Worm (Caenorhabditis elegans): ENCODE results near the gene ZK546.2.

Gene ZK546.2

ce11 chrII:4934954-4935353 lies 10.9 kb upstream of the ZK546.2 start, which contains the start of gene gst-30:
TSS of gene gst-30 (minus strand) at chrII:4935054.
- TF ChIP-seq pros-1 (tag; optimal IDR thresholded peaks at IDR 0.05) (no peak), nhr-232 (tag; optimal IDR thresholded peaks at IDR 0.05) (no peak), unc-42 (tag; optimal IDR thresholded peaks at IDR 0.05) (no peak), ttx-3 (tag; optimal IDR thresholded peaks at IDR 0.05) (no peak), lim-6 (tag; optimal IDR thresholded peaks at IDR 0.05) (no peak), ceh-19 (GFP tag; optimal IDR thresholded peaks at IDR 0.05) (no peak), fkh-6 (tag; optimal IDR thresholded peaks at IDR 0.05) (no peak), tbx-2 (tag; optimal IDR thresholded peaks at IDR 0.05) (no peak), unc-86 (tag; optimal IDR thresholded peaks at IDR 0.05) (no peak), ceh-6 (GFP tag; optimal IDR thresholded peaks at IDR 0.05) (no peak), ahr-1 (tag; optimal IDR thresholded peaks at IDR 0.05) (no peak), odd-2 (tag; optimal IDR thresholded peaks at IDR 0.05) (no peak), zip-5 (tag; optimal IDR thresholded peaks at IDR 0.05) (no peak), madf-2 (tag; optimal IDR thresholded peaks at IDR 0.05) (no peak), hlh-13 (GFP tag; optimal IDR thresholded peaks at IDR 0.05) (no peak), dve-1 (tag; optimal IDR thresholded peaks at IDR 0.05) (no peak), Y22D7AL.16 (tag; optimal IDR thresholded peaks at IDR 0.05) (no peak)

ce11 chrII:4935518-4935917 lies 10.3 kb upstream of the ZK546.2 start, which contains the start of gene ZK546.5:
TSS of gene ZK546.5 (plus strand) at chrII:4935818.
- TF ChIP-seq ceh-48 (tag; optimal IDR thresholded peaks at IDR 0.05) (peak; percentile 25), ama-1 (optimal IDR thresholded peaks at IDR 0.05) (no peak), unc-42 (tag; optimal IDR thresholded peaks at IDR 0.05) (peak; percentile 60)

ce11 chrII:4937743-4938142 lies 8.1 kb upstream of the ZK546.2 start, which contains the start of gene ZK546.4:
TSS of gene ZK546.4 (plus strand) at chrII:4938043.
- no peak for TF ChIP-seq fax-1 (tag; optimal IDR thresholded peaks at IDR 0.05)
- TF ChIP-seq elt-4 (tag; optimal IDR thresholded peaks at IDR 0.05), result no peak
- no peak for TF ChIP-seq ceh-19 (GFP tag; optimal IDR thresholded peaks at IDR 0.05)
- no peak for TF ChIP-seq ahr-1 (tag; optimal IDR thresholded peaks at IDR 0.05)
- no peak for TF ChIP-seq C08G9.2 (tag; optimal IDR thresholded peaks at IDR 0.05)
- no peak for TF ChIP-seq Y22D7AL.16 (tag; optimal IDR thresholded peaks at IDR 0.05)

- TF ChIP-seq ahr-1 (tag; optimal IDR thresholded peaks at IDR 0.05) (no peak), nhr-232 (tag; optimal IDR thresholded peaks at IDR 0.05) (no peak), che-1 (tag; optimal IDR thresholded peaks at IDR 0.05) (no peak), nfya-1 (tag; optimal IDR thresholded peaks at IDR 0.05) (no peak), eyg-1 (tag; optimal IDR thresholded peaks at IDR 0.05) (no peak), syd-9 (tag; optimal IDR thresholded peaks at IDR 0.05) (no peak), ceh-19 (GFP tag; optimal IDR thresholded peaks at IDR 0.05) (no peak), hlh-15 (tag; optimal IDR thresholded peaks at IDR 0.05) (no peak)
These were observed 4.8 kb upstream of the ZK546.2 start, which contains the start of gene cblc-1 for ce11 chrII:4941050-4941449. TSS of gene cblc-1 (minus strand) at chrII:4941150.

ce11 chrII:4941541-4942206 lies 4.2 kb upstream of the ZK546.2 start, which contains the start of gene ZK546.19:
TSS of gene ZK546.19 (plus strand) at chrII:4941726.
- no peak for TF ChIP-seq K09A11.1 (tag; optimal IDR thresholded peaks at IDR 0.05; ENCODE audit: insufficient read depth)
- no peak for TF ChIP-seq pha-4 (tag; optimal IDR thresholded peaks at IDR 0.05)
- no peak for TF ChIP-seq ztf-16 (tag; optimal IDR thresholded peaks at IDR 0.05)
- TF ChIP-seq pat-9 (tag; optimal IDR thresholded peaks at IDR 0.05), result no peak
- no peak for TF ChIP-seq ttx-3 (tag; optimal IDR thresholded peaks at IDR 0.05)
- no peak for TF ChIP-seq pqm-1 (tag; optimal IDR thresholded peaks at IDR 0.05)
- TF ChIP-seq gmeb-2 (tag; optimal IDR thresholded peaks at IDR 0.05), result no peak
- no peak for TF ChIP-seq T23F11.4 (GFP tag; optimal IDR thresholded peaks at IDR 0.05)
- TF ChIP-seq lin-11 (tag; optimal IDR thresholded peaks at IDR 0.05), result no peak
- no peak for TF ChIP-seq ahr-1 (tag; optimal IDR thresholded peaks at IDR 0.05)
- no peak for TF ChIP-seq pax-1 (tag; optimal IDR thresholded peaks at IDR 0.05)
- TF ChIP-seq rnt-1 (tag; optimal IDR thresholded peaks at IDR 0.05), result peak; percentile 27
- TF ChIP-seq ama-1 (optimal IDR thresholded peaks at IDR 0.05), result no peak
- TF ChIP-seq ceh-9 (tag; optimal IDR thresholded peaks at IDR 0.05), result no peak
- TF ChIP-seq unc-42 (tag; optimal IDR thresholded peaks at IDR 0.05), result peak; percentile 5
- TF ChIP-seq ceh-2 (tag; optimal IDR thresholded peaks at IDR 0.05), result no peak
- TF ChIP-seq elt-2 (tag; optimal IDR thresholded peaks at IDR 0.05), result no peak
